Worm (Caenorhabditis elegans) whole organism, early embryonic: ENCODE results near the gene exc-7.

Source experiments
- B0310.2 ChIP-seq: sonication (generic microtip); optimal IDR thresholded peaks from 2 replicates; lab custom pipeline; 2016; ENCODE audit warnings: mild to moderate bottlenecking, missing genetic modification characterization, missing compliant biosample characterization
- F13C5.2 ChIP-seq: sonication (generic microtip); optimal IDR thresholded peaks from 2 replicates; lab custom pipeline; 2017; ENCODE audit warnings: mild to moderate bottlenecking, missing genetic modification characterization, inconsistent platforms, missing compliant biosample characterization
- aly-1 ChIP-seq: sonication (generic microtip); optimal IDR thresholded peaks from 2 replicates; lab custom pipeline; 2016; ENCODE audit warnings: missing genetic modification characterization, missing compliant biosample characterization
- ama-1 ChIP-seq: fragments of 150-350 bp; optimal IDR thresholded peaks from 2 replicates; lab custom pipeline; 2014
- ceh-13 ChIP-seq: fragments of 200-800 bp; sonication (Bioruptor generic); optimal IDR thresholded peaks from 2 replicates; lab custom pipeline; 2018; ENCODE audit warnings: mild to moderate bottlenecking, missing genetic modification characterization, missing compliant biosample characterization
- ceh-36 ChIP-seq: sonication (generic microtip); optimal IDR thresholded peaks from 2 replicates; lab custom pipeline; 2016; ENCODE audit warnings: missing genetic modification characterization, inconsistent platforms, missing compliant biosample characterization
- ets-7 ChIP-seq: sonication (generic microtip); optimal IDR thresholded peaks from 2 replicates; lab custom pipeline; 2016; ENCODE audit warnings: missing genotype, missing genetic modification characterization, missing compliant biosample characterization
- flt-1 ChIP-seq: fragments of 200-800 bp; sonication (Bioruptor generic); IDR thresholded peaks from 2 replicates; pipeline ENCODE4 v1.3.6; 2022; ENCODE audit warnings: missing genetic modification characterization, missing compliant biosample characterization
- hmbx-1 ChIP-seq: sonication (generic microtip); optimal IDR thresholded peaks from 2 replicates; lab custom pipeline; 2016; ENCODE audit warnings: mild to moderate bottlenecking, missing genetic modification characterization, missing compliant biosample characterization
- pes-1 ChIP-seq: fragments of 200-800 bp; sonication (Bioruptor generic); IDR thresholded peaks from 2 replicates; pipeline ENCODE4 v1.3.6; 2022; ENCODE audit warnings: missing genetic modification reagents, missing genetic modification characterization, missing compliant biosample characterization
- scrt-1 ChIP-seq: fragments of 200-800 bp; sonication (Bioruptor generic); IDR thresholded peaks from 2 replicates; pipeline ENCODE4 v1.3.6; 2022; ENCODE audit warnings: missing genetic modification characterization, missing compliant biosample characterization
- sea-1 ChIP-seq: fragments of 200-800 bp; sonication (Bioruptor generic); conservative IDR thresholded peaks from 2 replicates; pipeline ENCODE4 v1.3.6; 2022; ENCODE audit warnings: missing genetic modification characterization, missing compliant biosample characterization
- tbx-11 ChIP-seq: fragments of 200-800 bp; sonication (Bioruptor generic); IDR thresholded peaks from 2 replicates; pipeline ENCODE4 v1.3.6; 2022; ENCODE audit warnings: missing genetic modification characterization, missing compliant biosample characterization
- tra-4 ChIP-seq: sonication (generic microtip); optimal IDR thresholded peaks from 2 replicates; lab custom pipeline; 2017; ENCODE audit warnings: missing genetic modification characterization, missing compliant biosample characterization

- no peak for TF ChIP-seq hmbx-1
- no peak for TF ChIP-seq ama-1 (lab: Kevin White, UChicago)
- TF ChIP-seq aly-1 (tag; lab: Kevin White, UChicago): no peak
- TF ChIP-seq tra-4 (tag; lab: Kevin White, UChicago): no peak
- no peak for TF ChIP-seq B0310.2 (tag; lab: Kevin White, UChicago)
- no peak for TF ChIP-seq ets-7 (tag; lab: Kevin White, UChicago)
- no peak for TF ChIP-seq ceh-13 (GFP tag; lab: Kevin White, UChicago)
- TF ChIP-seq flt-1: no peak
- TF ChIP-seq ceh-36 (tag; lab: Kevin White, UChicago): no peak
- no peak for TF ChIP-seq pes-1 (GFP tag; lab: Robert Waterston, UW)
- no peak for TF ChIP-seq tbx-11 (GFP tag; lab: Robert Waterston, UW)
- TF ChIP-seq sea-1 (GFP tag; lab: Robert Waterston, UW): no peak
- TF ChIP-seq F13C5.2: no peak
- TF ChIP-seq scrt-1: no peak
Measured at ce11 chrII:9621121-9621520, 45.4 kb downstream of the exc-7 start.
